Worm (Caenorhabditis elegans) whole organism, young adult: ENCODE data around the gene Y43F8C.23.

Experiments
- Y53F4B.3 ChIP-seq: fragments of 200-800 bp; sonication (Bioruptor generic); IDR thresholded peaks from 2 replicates; pipeline ENCODE4 v1.3.6; 2022; ENCODE audit warnings: missing genetic modification reagents, missing genetic modification characterization, missing compliant biosample characterization
- ccch-3 ChIP-seq: fragments of 200-800 bp; sonication (Bioruptor generic); optimal IDR thresholded peaks from 2 replicates; lab custom pipeline; 2018; ENCODE audit warnings: mild to moderate bottlenecking, missing genetic modification characterization, missing compliant biosample characterization
- nfya-1 ChIP-seq: sonication (generic microtip); optimal IDR thresholded peaks from 2 replicates; lab custom pipeline; 2017; ENCODE audit warnings: antibody characterized with exemption, missing compliant biosample characterization, missing genetic modification characterization, borderline replicate concordance; ENCODE audit not compliant: insufficient read depth
- sea-2 ChIP-seq: fragments of 200-800 bp; sonication (Bioruptor generic); IDR thresholded peaks from 2 replicates; pipeline ENCODE4 v1.3.6; 2022; ENCODE audit warnings: missing genetic modification characterization, missing compliant biosample characterization

- TF ChIP-seq ccch-3 (no peak), sea-2 (GFP tag; lab: Robert Waterston, UW) (no peak), nfya-1 (tag; lab: Kevin White, UChicago) (no peak), Y53F4B.3 (GFP tag; lab: Robert Waterston, UW) (no peak)
Measured at ce11 chrV:19745852-19746251, 34.3 kb upstream of the Y43F8C.23 start, which contains the start of gene W04E12.5.
